Fruit fly (Drosophila melanogaster) whole organism, embryonic: ENCODE results near the gene CG13031.

Experiments
- Bdp1 ChIP-seq: fragments of 200-800 bp; sonication (Bioruptor generic); optimal IDR thresholded peaks from 3 replicates; lab custom pipeline; 2016; ENCODE audit warnings: missing biosample characterization, missing genetic modification characterization
- CG1024 ChIP-seq: fragments of 200-800 bp; sonication (Bioruptor generic); IDR thresholded peaks from 2 replicates; pipeline ENCODE4 v1.3.6; 2022; ENCODE audit warnings: missing biosample characterization, missing genetic modification characterization
- CG12942 ChIP-seq: fragments of 200-800 bp; sonication (Bioruptor generic); optimal IDR thresholded peaks from 3 replicates; lab custom pipeline; 2016; ENCODE audit warnings: missing biosample characterization, missing genetic modification characterization
- CG14667 ChIP-seq: fragments of 200-800 bp; sonication (Bioruptor generic); IDR thresholded peaks from 2 replicates; pipeline ENCODE4 v1.3.6; 2022; ENCODE audit warnings: missing biosample characterization, missing genetic modification characterization
- CG15514 ChIP-seq: fragments of 200-800 bp; sonication (Bioruptor generic); optimal IDR thresholded peaks from 3 replicates; lab custom pipeline; 2017; ENCODE audit warnings: missing biosample characterization, missing genetic modification characterization, mild to moderate bottlenecking, moderate library complexity, missing genetic modification reagents
- CG16863 ChIP-seq: fragments of 200-800 bp; sonication (Bioruptor generic); optimal IDR thresholded peaks from 3 replicates; lab custom pipeline; 2016; ENCODE audit warnings: missing biosample characterization, missing genetic modification characterization
- CG18011 ChIP-seq: fragments of 200-800 bp; sonication (Bioruptor generic); optimal IDR thresholded peaks from 2 replicates; lab custom pipeline; 2017; ENCODE audit warnings: missing biosample characterization, missing genetic modification characterization, mild to moderate bottlenecking, moderate library complexity, missing genotype
- CG1832 ChIP-seq: fragments of 200-800 bp; sonication (Bioruptor generic); optimal IDR thresholded peaks from 2 replicates; lab custom pipeline; 2017; ENCODE audit warnings: missing biosample characterization, mild to moderate bottlenecking, missing genetic modification characterization, inconsistent platforms
- CG18599 ChIP-seq: fragments of 200-800 bp; sonication (Bioruptor generic); optimal IDR thresholded peaks from 3 replicates; lab custom pipeline; 2017; ENCODE audit warnings: missing biosample characterization, missing genetic modification characterization, mild to moderate bottlenecking, moderate library complexity, missing genetic modification reagents
- CG31441 ChIP-seq: fragments of 200-800 bp; sonication (Bioruptor generic); IDR thresholded peaks from 2 replicates; pipeline ENCODE4 v1.3.6; 2022; ENCODE audit warnings: missing biosample characterization, missing genetic modification characterization
- CG33557 ChIP-seq: fragments of 200-800 bp; sonication (Bioruptor generic); optimal IDR thresholded peaks from 2 replicates; lab custom pipeline; 2019; ENCODE audit warnings: missing biosample characterization, mild to moderate bottlenecking, missing genetic modification characterization, moderate library complexity
- CG4282 ChIP-seq: fragments of 200-800 bp; sonication (Bioruptor generic); optimal IDR thresholded peaks from 2 replicates; lab custom pipeline; 2016; ENCODE audit warnings: missing biosample characterization, missing genetic modification characterization
- CG4404 ChIP-seq: fragments of 200-800 bp; sonication (Bioruptor generic); IDR thresholded peaks from 2 replicates; pipeline ENCODE4 v1.3.6; 2022; ENCODE audit warnings: missing biosample characterization, missing genetic modification characterization
- CG4424 ChIP-seq: fragments of 200-800 bp; sonication (Bioruptor generic); optimal IDR thresholded peaks from 3 replicates; lab custom pipeline; 2016; ENCODE audit warnings: missing biosample characterization, missing genetic modification characterization
- CG6254 ChIP-seq: fragments of 200-800 bp; sonication (Bioruptor generic); optimal IDR thresholded peaks from 3 replicates; lab custom pipeline; 2017; ENCODE audit warnings: mild to moderate bottlenecking, missing biosample characterization, missing genetic modification reagents, missing genetic modification characterization
- CG7271 ChIP-seq: fragments of 200-800 bp; sonication (Bioruptor generic); optimal IDR thresholded peaks from 2 replicates; lab custom pipeline; 2018; ENCODE audit warnings: missing biosample characterization, mild to moderate bottlenecking, missing genetic modification characterization, moderate library complexity
- CG7839 ChIP-seq: fragments of 200-800 bp; sonication (Bioruptor generic); optimal IDR thresholded peaks from 3 replicates; lab custom pipeline; 2018; ENCODE audit warnings: missing biosample characterization, mild to moderate bottlenecking, missing genetic modification characterization, moderate library complexity
- CG7987 ChIP-seq: fragments of 200-800 bp; sonication (Bioruptor generic); optimal IDR thresholded peaks from 2 replicates; lab custom pipeline; 2018; ENCODE audit warnings: missing biosample characterization, mild to moderate bottlenecking, missing genetic modification characterization, moderate library complexity
- Dad ChIP-seq: fragments of 200-800 bp; sonication (Bioruptor generic); optimal IDR thresholded peaks from 3 replicates; lab custom pipeline; 2016; ENCODE audit warnings: missing biosample characterization, missing genetic modification characterization
- Dip3 ChIP-seq: fragments of 200-800 bp; sonication (Bioruptor generic); optimal IDR thresholded peaks from 3 replicates; lab custom pipeline; 2016; ENCODE audit warnings: missing biosample characterization, missing genetic modification characterization
- E2f2 ChIP-seq: fragments of 200-800 bp; sonication (Bioruptor generic); IDR thresholded peaks from 2 replicates; pipeline ENCODE4 v1.3.6; 2022; ENCODE audit warnings: missing biosample characterization, missing genetic modification characterization
- H15 ChIP-seq: fragments of 200-800 bp; sonication (Bioruptor generic); IDR thresholded peaks from 3 replicates; pipeline ENCODE4 v1.3.6; 2022; ENCODE audit warnings: missing biosample characterization, missing genetic modification characterization
- HLH54F ChIP-seq: fragments of 200-800 bp; sonication (Bioruptor generic); optimal IDR thresholded peaks from 3 replicates; lab custom pipeline; 2016; ENCODE audit warnings: missing biosample characterization, missing genetic modification characterization
- Hr78 ChIP-seq, 2 experiments: fragments of 200-800 bp in 1 of 2; fragments of >200 bp in 1 of 2; sonication (Bioruptor generic) in 1 of 2; optimal IDR thresholded peaks; 2 replicates each; lab custom pipeline; 2017 to 2019; ENCODE audit warnings: missing biosample characterization in 2 of 2, missing genetic modification characterization in 2 of 2, mild to moderate bottlenecking in 1 of 2, moderate library complexity in 1 of 2
- Jarid2 ChIP-seq: fragments of 200-800 bp; sonication (Bioruptor generic); optimal IDR thresholded peaks from 3 replicates; lab custom pipeline; 2017; ENCODE audit warnings: mild to moderate bottlenecking, missing biosample characterization, missing genetic modification reagents, missing genetic modification characterization
- MBD-R2 ChIP-seq: fragments of 200-800 bp; sonication (Bioruptor generic); IDR thresholded peaks from 2 replicates; pipeline ENCODE4 v1.3.6; 2022; ENCODE audit warnings: missing biosample characterization, missing genetic modification characterization
- Ptx1 ChIP-seq: fragments of 200-800 bp; sonication (Bioruptor generic); IDR thresholded peaks from 2 replicates; pipeline ENCODE4 v1.3.6; 2022; ENCODE audit warnings: missing biosample characterization, missing genetic modification characterization
- Ravus ChIP-seq: fragments of 200-800 bp; sonication (Bioruptor generic); IDR thresholded peaks from 2 replicates; pipeline ENCODE4 v1.3.6; 2022; ENCODE audit warnings: missing biosample characterization, missing genetic modification characterization
- Taf1 ChIP-seq: fragments of 200-800 bp; sonication (Bioruptor generic); IDR thresholded peaks from 2 replicates; pipeline ENCODE4 v1.3.6; 2022; ENCODE audit warnings: missing biosample characterization, missing genetic modification characterization
- Vsx1 ChIP-seq: fragments of 200-800 bp; sonication (Bioruptor generic); optimal IDR thresholded peaks from 2 replicates; lab custom pipeline; 2017; ENCODE audit warnings: missing biosample characterization, mild to moderate bottlenecking, missing genetic modification characterization, missing genetic modification reagents
- abd-A ChIP-seq: fragments of 200-800 bp; sonication (Bioruptor generic); optimal IDR thresholded peaks from 3 replicates; lab custom pipeline; 2019; ENCODE audit warnings: missing biosample characterization, mild to moderate bottlenecking, missing genetic modification characterization, moderate library complexity
- ap ChIP-seq: fragments of 200-800 bp; sonication (Bioruptor generic); IDR thresholded peaks from 2 replicates; pipeline ENCODE4 v1.3.6; 2022; ENCODE audit warnings: missing biosample characterization, missing genetic modification characterization
- chinmo ChIP-seq: fragments of 200-800 bp; sonication (Bioruptor generic); IDR thresholded peaks from 4 replicates; pipeline ENCODE4 v1.3.6; 2022; ENCODE audit warnings: missing biosample characterization, missing genetic modification characterization; ENCODE audit not compliant: partially characterized antibody
- crc ChIP-seq: fragments of 200-800 bp; sonication (Bioruptor generic); optimal IDR thresholded peaks from 2 replicates; lab custom pipeline; 2016; ENCODE audit warnings: missing biosample characterization, missing genetic modification characterization
- dmrt11E ChIP-seq: fragments of 200-800 bp; sonication (Bioruptor generic); optimal IDR thresholded peaks from 3 replicates; lab custom pipeline; 2018; ENCODE audit warnings: missing biosample characterization, mild to moderate bottlenecking, missing genetic modification characterization, moderate library complexity
- emc ChIP-seq: fragments of 200-800 bp; sonication (Bioruptor generic); optimal IDR thresholded peaks from 2 replicates; lab custom pipeline; 2016; ENCODE audit warnings: missing biosample characterization, missing genetic modification characterization
- fd102C ChIP-seq: fragments of 200-800 bp; sonication (Bioruptor generic); optimal IDR thresholded peaks from 2 replicates; lab custom pipeline; 2018; ENCODE audit warnings: missing biosample characterization, mild to moderate bottlenecking, missing genetic modification characterization, moderate library complexity
- knrl ChIP-seq: fragments of 200-800 bp; sonication (Bioruptor generic); IDR thresholded peaks from 3 replicates; pipeline ENCODE4 v1.3.6; 2022; ENCODE audit warnings: missing biosample characterization, missing genetic modification characterization; ENCODE audit not compliant: partially characterized antibody
- lov ChIP-seq, 2 experiments: fragments of 200-800 bp in 1 of 2; fragments of >200 bp in 1 of 2; sonication (Bioruptor generic) in 1 of 2; IDR thresholded peaks in 1 of 2; optimal IDR thresholded peaks in 1 of 2; 2 replicates in 1 of 2; 3 replicates in 1 of 2; pipeline versions ENCODE4 v1.3.6 to Lab custom; 2017 to 2022; ENCODE audit warnings: missing biosample characterization in 1 of 2, missing genetic modification characterization in 1 of 2
- otp ChIP-seq: fragments of 200-800 bp; sonication (Bioruptor generic); IDR thresholded peaks from 3 replicates; pipeline ENCODE4, ENCODE4 v1.3.6; 2022; ENCODE audit warnings: missing biosample characterization, missing genetic modification characterization
- pho ChIP-seq: fragments of 200-800 bp; sonication (Bioruptor generic); optimal IDR thresholded peaks from 2 replicates; lab custom pipeline; 2016; ENCODE audit warnings: missing biosample characterization, missing genetic modification characterization
- sd ChIP-seq: fragments of 200-800 bp; sonication (Bioruptor generic); optimal IDR thresholded peaks from 3 replicates; lab custom pipeline; 2018; ENCODE audit warnings: missing biosample characterization, mild to moderate bottlenecking, missing genetic modification characterization, moderate library complexity
- sim ChIP-seq: fragments of 200-800 bp; sonication (Bioruptor generic); IDR thresholded peaks from 2 replicates; pipeline ENCODE4 v1.3.6; 2022; ENCODE audit warnings: missing biosample characterization, missing genetic modification characterization
- sob ChIP-seq: fragments of 200-800 bp; sonication (Bioruptor generic); IDR thresholded peaks from 2 replicates; pipeline ENCODE4 v1.3.6; 2022; ENCODE audit warnings: missing biosample characterization, missing genetic modification characterization
- tap ChIP-seq: fragments of 200-800 bp; optimal IDR thresholded peaks from 3 replicates; lab custom pipeline; 2019; ENCODE audit warnings: missing biosample characterization, mild to moderate bottlenecking, missing genetic modification characterization, moderate library complexity
- trem ChIP-seq: fragments of 200-800 bp; optimal IDR thresholded peaks from 3 replicates; lab custom pipeline; 2019; ENCODE audit warnings: missing biosample characterization, mild to moderate bottlenecking, missing genetic modification characterization, moderate library complexity

CG13031 gene

DNA sequence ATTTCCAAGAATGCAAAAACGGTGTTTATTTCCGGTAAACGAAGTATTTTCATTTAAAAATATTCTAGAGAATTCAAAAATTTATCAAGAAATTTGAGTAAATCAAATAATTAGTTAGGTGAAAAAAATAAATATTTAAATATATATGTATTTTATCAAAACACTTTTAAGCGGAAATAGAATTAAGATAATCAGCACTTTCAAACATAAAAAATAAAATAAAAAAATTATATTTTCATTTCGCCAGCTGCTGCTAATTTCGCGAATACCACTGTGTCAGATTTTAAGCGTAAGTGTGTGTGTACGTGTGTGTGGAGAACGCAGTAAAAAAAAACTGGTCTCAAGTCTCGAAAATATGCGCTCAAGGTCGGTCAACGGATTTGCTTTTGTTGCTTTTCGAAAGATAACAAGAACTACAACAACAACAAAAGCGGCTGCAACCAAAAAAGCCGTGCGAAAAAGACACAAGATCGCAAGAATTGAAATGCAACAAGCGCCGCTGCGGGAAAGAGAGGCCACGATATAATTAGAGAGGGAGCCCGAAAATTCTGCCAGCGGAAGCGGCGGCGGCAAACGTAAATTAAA is 14.9 kb upstream of the CG13031 start (continued):
- TF ChIP-seq fd102C (GFP tag; lab: Kevin White, UChicago), result no peak
- TF ChIP-seq, all 482 proteins: peak for 16

DNA sequence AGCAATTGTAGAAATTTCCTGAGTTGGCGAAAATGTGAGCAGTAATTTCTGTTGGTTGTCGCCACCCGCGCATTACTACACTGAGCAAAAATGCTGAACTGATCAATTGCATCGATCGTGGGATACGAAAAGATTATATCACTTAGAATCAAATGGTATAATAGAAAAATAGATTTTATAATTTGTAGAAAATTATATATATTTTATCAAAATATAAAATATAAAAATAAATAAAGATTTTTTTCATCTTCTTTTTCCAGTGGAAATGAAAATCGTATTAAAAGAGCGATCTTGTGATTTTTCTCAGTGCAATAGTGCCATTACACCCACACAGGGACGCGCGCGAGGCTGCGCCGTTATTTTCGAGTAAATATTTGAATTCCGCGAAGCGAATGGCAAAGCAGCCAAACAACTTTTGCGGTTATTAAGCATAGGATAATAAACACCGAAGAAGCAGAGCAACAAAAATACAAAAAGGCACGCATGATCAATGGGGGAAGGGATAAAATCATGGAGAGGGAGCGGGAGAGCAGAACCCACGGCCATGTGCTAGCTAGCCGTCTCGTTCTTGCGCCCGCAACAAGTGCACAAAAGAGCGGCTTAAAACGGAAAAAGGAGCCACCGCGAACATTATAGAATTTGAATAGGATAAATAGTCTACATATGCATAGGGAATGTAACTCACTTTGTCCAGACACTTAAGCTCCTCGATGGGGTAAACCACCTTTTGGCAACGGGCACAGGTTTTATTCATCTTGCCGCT is 14.2 kb upstream of the CG13031 start:
- TF ChIP-seq sd (tag; lab: Kevin White, UChicago) (no peak), CG14667 (GFP tag; lab: Robert Waterston, UW) (no peak), trem (tag; lab: Kevin White, UChicago) (no peak), CG7271 (tag; lab: Kevin White, UChicago) (no peak), CG33557 (GFP tag; lab: Kevin White, UChicago) (no peak), CG6254 (GFP tag; lab: Kevin White, UChicago) (no peak), MBD-R2 (GFP tag; lab: Robert Waterston, UW) (no peak), Ravus (GFP tag; lab: Robert Waterston, UW) (no peak), CG16863 (GFP tag; lab: Kevin White, UChicago) (no peak), crc (no peak), CG31441 (GFP tag; lab: Robert Waterston, UW) (peak; percentile 67), CG7987 (GFP tag; lab: Kevin White, UChicago) (no peak), Dad (GFP tag; lab: Kevin White, UChicago) (no peak), CG1832 (GFP tag; lab: Kevin White, UChicago) (peak; percentile 75), CG1024 (no peak), lov (optimal IDR thresholded peaks at IDR 0.05; lab: Kevin White, UChicago) (no peak), lov (GFP tag; IDR thresholded peaks at IDR 0.05; lab: Robert Waterston, UW) (no peak), Dip3 (GFP tag; lab: Kevin White, UChicago) (no peak), ap (GFP tag; lab: Robert Waterston, UW) (no peak), CG4282 (no peak), H15 (GFP tag; lab: Robert Waterston, UW) (no peak), Taf1 (GFP tag; lab: Robert Waterston, UW) (peak; percentile 9; the same call in 1 of the 2 replicates), pho (no peak), HLH54F (GFP tag; lab: Kevin White, UChicago) (no peak), CG4424 (no peak), CG15514 (GFP tag; lab: Kevin White, UChicago) (peak; percentile 16), Vsx1 (GFP tag; lab: Kevin White, UChicago) (peak; percentile 60), CG18599 (GFP tag; lab: Kevin White, UChicago) (peak; percentile 74), CG7839 (tag; lab: Kevin White, UChicago) (peak; percentile 66), tap (tag; lab: Kevin White, UChicago) (no peak), knrl (GFP tag; lab: Robert Waterston, UW) (no peak), emc (GFP tag; lab: Kevin White, UChicago) (no peak), chinmo (0 out of 4 replicates have a peak, but pooled peaks have one; percentile 46), otp (GFP tag; lab: Robert Waterston, UW) (no peak), dmrt11E (tag; lab: Kevin White, UChicago) (peak; percentile 42), CG18011 (no peak), sob (GFP tag; lab: Robert Waterston, UW) (0 out of 2 replicates have a peak, but pooled peaks have one; percentile 13), Bdp1 (no peak), sim (no peak), E2f2 (GFP tag; lab: Robert Waterston, UW) (peak; percentile 28; the same call in 1 of the 2 replicates), Hr78 (GFP tag; optimal IDR thresholded peaks at IDR 0.05; lab: Kevin White, UChicago) (no peak), Ptx1 (GFP tag; lab: Robert Waterston, UW) (peak; percentile 72), abd-A (tag; lab: Kevin White, UChicago) (no peak), CG12942 (no peak), CG4404 (GFP tag; lab: Robert Waterston, UW) (peak; percentile 43; the same call in 1 of the 2 replicates), Jarid2 (peak; percentile 13)
